Fruit fly (Drosophila melanogaster) whole organism, prepupa: ENCODE results near the gene Z600.
A peak's percentile ranks its signal among the peaks of the same experiment; 100 is the strongest.

ENCODE experiments used
- Blimp-1 ChIP-seq: fragments of 200-800 bp; sonication (Bioruptor generic); optimal IDR thresholded peaks from 3 replicates; lab custom pipeline; 2017; ENCODE audit warnings: missing biosample characterization, missing genetic modification characterization, mild to moderate bottlenecking, moderate library complexity, missing genetic modification reagents
- CG10631 ChIP-seq: fragments of 200-800 bp; sonication (Bioruptor generic); optimal IDR thresholded peaks from 2 replicates; lab custom pipeline; 2016; ENCODE audit warnings: missing biosample characterization, missing genetic modification characterization
- CG11762 ChIP-seq: fragments of 200-800 bp; sonication (Bioruptor generic); optimal IDR thresholded peaks from 3 replicates; lab custom pipeline; 2016; ENCODE audit warnings: missing biosample characterization, missing genetic modification characterization; ENCODE audit not compliant: insufficient read depth
- CG32006 ChIP-seq: fragments of 200-800 bp; sonication (Bioruptor generic); optimal IDR thresholded peaks from 3 replicates; lab custom pipeline; 2017; ENCODE audit warnings: missing biosample characterization, mild to moderate bottlenecking, missing genetic modification characterization
- CG34406 ChIP-seq: fragments of 200-800 bp; sonication (Bioruptor generic); optimal IDR thresholded peaks from 3 replicates; lab custom pipeline; 2016; ENCODE audit warnings: missing biosample characterization, missing genetic modification characterization
- CG4318 ChIP-seq: fragments of 200-800 bp; sonication (Bioruptor generic); optimal IDR thresholded peaks from 3 replicates; lab custom pipeline; 2017; ENCODE audit warnings: missing biosample characterization, mild to moderate bottlenecking, missing genetic modification characterization
- CG6854 ChIP-seq: fragments of 200-800 bp; sonication (Bioruptor generic); optimal IDR thresholded peaks from 2 replicates; lab custom pipeline; 2017; ENCODE audit warnings: missing biosample characterization, mild to moderate bottlenecking, missing genetic modification characterization
- CG8119 ChIP-seq: fragments of 200-800 bp; sonication (Bioruptor generic); IDR thresholded peaks from 3 replicates; pipeline ENCODE4 v1.3.6; 2022; ENCODE audit warnings: missing biosample characterization, missing genetic modification characterization
- CG8319 ChIP-seq: fragments of 200-800 bp; sonication (Bioruptor generic); optimal IDR thresholded peaks from 3 replicates; lab custom pipeline; 2016; ENCODE audit warnings: missing biosample characterization, missing genetic modification characterization
- Eip78C ChIP-seq: fragments of 200-800 bp; sonication (Bioruptor generic); peaks from one replicate; lab custom pipeline; 2016; ENCODE audit warnings: missing biosample characterization, missing genetic modification characterization
- Eip93F ChIP-seq: fragments of 200-800 bp; sonication (Bioruptor generic); optimal IDR thresholded peaks from 2 replicates; lab custom pipeline; 2016; ENCODE audit warnings: missing biosample characterization, mild to moderate bottlenecking, missing genetic modification characterization
- Ets21C ChIP-seq: fragments of 200-800 bp; sonication (Bioruptor generic); optimal IDR thresholded peaks from 3 replicates; lab custom pipeline; 2016; ENCODE audit warnings: missing biosample characterization, missing genetic modification characterization
- Gug ChIP-seq: fragments of 200-800 bp; sonication (Bioruptor generic); IDR thresholded peaks from 2 replicates; pipeline ENCODE4 v1.3.6; 2022; ENCODE audit warnings: missing biosample characterization, missing genetic modification characterization
- Hr39 ChIP-seq: fragments of 200-800 bp; sonication (Bioruptor generic); optimal IDR thresholded peaks from 2 replicates; lab custom pipeline; 2016; ENCODE audit warnings: missing biosample characterization, missing genetic modification characterization
- OdsH ChIP-seq: fragments of 200-800 bp; sonication (Bioruptor generic); optimal IDR thresholded peaks from 3 replicates; lab custom pipeline; 2016; ENCODE audit warnings: missing biosample characterization, missing genetic modification characterization
- Sox102F ChIP-seq: fragments of 200-800 bp; sonication (Bioruptor generic); optimal IDR thresholded peaks from 2 replicates; lab custom pipeline; 2016; ENCODE audit warnings: missing biosample characterization, mild to moderate bottlenecking, missing genetic modification characterization
- Sox14 ChIP-seq: fragments of 200-800 bp; sonication (Bioruptor generic); optimal IDR thresholded peaks from 3 replicates; lab custom pipeline; 2016; ENCODE audit warnings: missing biosample characterization, missing genetic modification characterization
- Sox15 ChIP-seq: fragments of 200-800 bp; sonication (Bioruptor generic); optimal IDR thresholded peaks from 3 replicates; lab custom pipeline; 2016; ENCODE audit warnings: missing biosample characterization, missing genetic modification characterization
- achi ChIP-seq: fragments of 200-800 bp; sonication (Bioruptor generic); optimal IDR thresholded peaks from 3 replicates; lab custom pipeline; 2016; ENCODE audit warnings: missing biosample characterization, missing genetic modification characterization
- dac ChIP-seq: fragments of 200-800 bp; sonication (Bioruptor generic); optimal IDR thresholded peaks from 2 replicates; lab custom pipeline; 2017; ENCODE audit warnings: missing biosample characterization, mild to moderate bottlenecking, missing genetic modification characterization
- dsx ChIP-seq: fragments of 200-800 bp; optimal IDR thresholded peaks from 3 replicates; lab custom pipeline; 2019; ENCODE audit warnings: missing biosample characterization, mild to moderate bottlenecking, missing genetic modification characterization, moderate library complexity; ENCODE audit not compliant: poor library complexity, severe bottlenecking
- eg ChIP-seq: fragments of 200-800 bp; sonication (Bioruptor generic); IDR thresholded peaks from 3 replicates; pipeline ENCODE4 v1.3.6; 2022; ENCODE audit warnings: missing biosample characterization, missing genetic modification characterization
- esn ChIP-seq: fragments of 200-800 bp; sonication (Bioruptor generic); optimal IDR thresholded peaks from 2 replicates; lab custom pipeline; 2016; ENCODE audit warnings: missing biosample characterization, mild to moderate bottlenecking, missing genetic modification characterization, moderate library complexity
- fkh ChIP-seq: fragments of 200-800 bp; sonication (Bioruptor generic); optimal IDR thresholded peaks from 3 replicates; lab custom pipeline; 2017; ENCODE audit warnings: missing biosample characterization, mild to moderate bottlenecking, missing genetic modification characterization, moderate library complexity
- lz ChIP-seq: fragments of 200-800 bp; sonication (Bioruptor generic); optimal IDR thresholded peaks from 3 replicates; lab custom pipeline; 2016; ENCODE audit warnings: missing biosample characterization, missing genetic modification characterization
- net ChIP-seq: fragments of 200-800 bp; sonication (Bioruptor generic); optimal IDR thresholded peaks from 3 replicates; lab custom pipeline; 2016; ENCODE audit warnings: missing biosample characterization, missing genetic modification characterization
- salr ChIP-seq, 2 experiments: fragments of 200-800 bp; sonication (Bioruptor generic); optimal IDR thresholded peaks; 3 replicates each; lab custom pipeline; 2016 to 2018; ENCODE audit warnings: missing biosample characterization in 2 of 2, missing genetic modification characterization in 2 of 2, mild to moderate bottlenecking in 1 of 2
- spab ChIP-seq: fragments of 200-800 bp; sonication (Bioruptor generic); optimal IDR thresholded peaks from 2 replicates; lab custom pipeline; 2017; ENCODE audit warnings: missing biosample characterization, mild to moderate bottlenecking, missing genetic modification characterization, missing genetic modification reagents
- svp ChIP-seq: fragments of 200-800 bp; sonication (Bioruptor generic); peaks from one replicate; lab custom pipeline; 2016; ENCODE audit warnings: missing biosample characterization, missing genetic modification characterization
- topi ChIP-seq: fragments of 200-800 bp; sonication (Bioruptor generic); optimal IDR thresholded peaks from 3 replicates; lab custom pipeline; 2016; ENCODE audit warnings: missing biosample characterization, missing genetic modification characterization
- vri ChIP-seq: fragments of 200-800 bp; sonication (Bioruptor generic); optimal IDR thresholded peaks from 3 replicates; lab custom pipeline; 2016; ENCODE audit warnings: missing biosample characterization, mild to moderate bottlenecking, missing genetic modification characterization

The Z600 gene

dm6 chr3L:15517508-15517907 lies 8.6 kb downstream of the Z600 start:
- TF ChIP-seq Gug (GFP tag; lab: Robert Waterston, UW) = no peak
- TF ChIP-seq, all 60 proteins: peak for 0

DNA sequence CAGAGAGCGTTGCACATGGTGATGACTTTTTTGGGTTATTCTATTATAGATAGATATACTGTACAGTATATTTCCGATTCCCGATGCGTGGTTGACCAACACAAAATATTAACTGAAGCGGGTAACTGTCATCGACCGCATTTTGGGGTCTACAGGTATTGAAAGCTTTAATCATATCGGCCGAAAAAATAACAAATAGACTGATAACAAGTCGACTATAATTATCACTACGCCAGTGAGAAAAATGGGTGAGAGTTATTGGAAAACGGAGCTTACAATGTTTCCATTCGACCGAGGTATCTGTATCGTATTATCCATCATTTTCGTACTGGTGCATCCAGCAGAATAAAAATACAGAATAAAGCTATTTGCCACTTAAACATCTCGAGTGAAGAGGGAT lies 9.5 kb downstream of the Z600 start:
- no peak for TF ChIP-seq Blimp-1 (GFP tag; lab: Kevin White, UChicago)
- TF ChIP-seq net (GFP tag; lab: Kevin White, UChicago) = no peak
- TF ChIP-seq fkh (GFP tag; lab: Kevin White, UChicago) = no peak
- no peak for TF ChIP-seq Sox14 (GFP tag; lab: Kevin White, UChicago)
- TF ChIP-seq eg (GFP tag; lab: Robert Waterston, UW) = no peak
- TF ChIP-seq vri (GFP tag; lab: Kevin White, UChicago) = peak; percentile 38
- TF ChIP-seq CG10631 (GFP tag; lab: Kevin White, UChicago) = no peak
- TF ChIP-seq, all 60 proteins: peak for 1

DNA sequence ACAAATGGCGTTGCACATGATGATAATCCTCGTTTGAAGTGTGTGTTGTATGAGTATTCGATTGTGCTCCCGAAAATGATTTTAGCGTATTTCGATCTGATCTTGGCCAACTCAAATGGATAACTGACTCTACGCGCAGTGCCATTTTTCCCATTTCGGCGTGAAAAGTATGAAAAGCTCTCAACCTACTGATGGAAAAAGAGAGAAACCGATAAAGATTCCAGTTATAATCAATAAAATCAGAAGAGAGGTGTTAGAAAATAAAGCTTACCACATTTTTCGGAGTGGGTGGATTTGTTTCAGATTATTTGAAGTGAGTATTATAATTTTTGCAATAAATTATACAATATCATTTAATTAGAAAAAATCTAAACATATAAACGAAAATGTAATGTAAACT lies 10.6 kb downstream of the Z600 start, which contains the start of gene mex1:
Gene mex1 (minus strand): TSS at position 101 of the 400 bp plus-strand sequence.
- no peak for TF ChIP-seq salr (GFP tag; optimal IDR thresholded peaks at IDR 0.05; lab: Kevin White, UChicago)
- no peak for TF ChIP-seq esn (GFP tag; lab: Kevin White, UChicago)
- no peak for TF ChIP-seq CG8119 (GFP tag; lab: Robert Waterston, UW)
- TF ChIP-seq topi (GFP tag; lab: Kevin White, UChicago) = no peak
- no peak for TF ChIP-seq CG8319 (GFP tag; lab: Kevin White, UChicago)
- no peak for TF ChIP-seq svp (GFP tag; lab: Kevin White, UChicago)
- TF ChIP-seq CG34406 = no peak
- no peak for TF ChIP-seq Sox102F (GFP tag; lab: Kevin White, UChicago)
- TF ChIP-seq CG11762 (GFP tag; lab: Kevin White, UChicago) = no peak
- no peak for TF ChIP-seq OdsH (GFP tag; lab: Kevin White, UChicago)
- TF ChIP-seq Eip78C (GFP tag; lab: Kevin White, UChicago) = no peak
- TF ChIP-seq Sox14 (GFP tag; lab: Kevin White, UChicago) = no peak
- TF ChIP-seq lz = no peak
- no peak for TF ChIP-seq Eip93F (GFP tag; lab: Kevin White, UChicago)
- TF ChIP-seq CG32006 (GFP tag; lab: Kevin White, UChicago) = no peak
- TF ChIP-seq CG4318 (GFP tag; lab: Kevin White, UChicago) = no peak
- TF ChIP-seq Hr39 (GFP tag; lab: Kevin White, UChicago) = no peak
- no peak for TF ChIP-seq spab (GFP tag; lab: Kevin White, UChicago)
- no peak for TF ChIP-seq Sox15

DNA sequence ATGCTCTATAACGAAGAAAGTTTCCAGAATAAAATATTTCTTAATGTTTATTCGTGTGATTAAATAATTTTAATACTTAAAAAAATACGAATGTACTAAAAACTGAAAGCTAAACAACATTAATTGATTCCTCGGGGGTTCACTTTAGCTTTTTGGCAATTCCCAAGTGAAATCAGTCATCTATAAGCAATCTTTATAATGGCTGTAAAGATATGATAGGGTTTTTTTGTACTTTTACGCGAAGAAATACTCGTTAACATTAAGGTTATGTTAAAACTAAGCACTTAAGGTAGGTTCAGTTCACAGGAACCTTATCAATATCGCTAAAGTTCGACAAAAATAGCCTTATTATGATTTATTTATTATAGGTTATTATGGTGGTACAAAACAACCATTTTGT lies 11.1 kb downstream of the Z600 start:
- no peak for TF ChIP-seq Ets21C (GFP tag; lab: Kevin White, UChicago)
- TF ChIP-seq CG10631 (GFP tag; lab: Kevin White, UChicago) = no peak
- no peak for TF ChIP-seq dac (GFP tag; lab: Kevin White, UChicago)
- TF ChIP-seq eg (GFP tag; lab: Robert Waterston, UW) = no peak
- no peak for TF ChIP-seq CG6854 (GFP tag; lab: Kevin White, UChicago)
- TF ChIP-seq svp (GFP tag; lab: Kevin White, UChicago) = no peak

DNA sequence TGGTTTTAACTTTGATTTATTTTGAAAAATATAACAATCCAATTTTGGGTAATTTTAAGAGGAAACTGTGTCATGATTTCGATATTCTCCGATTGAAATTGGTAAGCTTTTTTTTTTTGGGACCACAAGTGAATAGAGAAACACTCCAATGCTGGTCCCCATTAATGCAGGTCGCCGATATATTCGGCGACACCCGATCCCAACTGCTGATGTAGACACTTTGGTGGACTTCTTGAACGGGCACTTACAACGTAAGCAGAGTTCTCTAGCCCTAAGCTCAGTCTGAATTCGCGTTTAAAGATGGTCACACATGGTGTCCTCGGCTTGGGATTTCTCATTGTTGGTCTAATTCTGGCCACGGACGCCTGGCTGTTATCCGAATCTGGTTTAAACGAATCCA lies 11.5 kb downstream of the Z600 start, which contains the start of gene yellow-k:
Gene yellow-k (plus strand): TSS at position 301 of the 400 bp plus-strand sequence.
- TF ChIP-seq CG6854 (GFP tag; lab: Kevin White, UChicago) = no peak
- no peak for TF ChIP-seq CG34406
- TF ChIP-seq esn (GFP tag; lab: Kevin White, UChicago) = no peak

DNA sequence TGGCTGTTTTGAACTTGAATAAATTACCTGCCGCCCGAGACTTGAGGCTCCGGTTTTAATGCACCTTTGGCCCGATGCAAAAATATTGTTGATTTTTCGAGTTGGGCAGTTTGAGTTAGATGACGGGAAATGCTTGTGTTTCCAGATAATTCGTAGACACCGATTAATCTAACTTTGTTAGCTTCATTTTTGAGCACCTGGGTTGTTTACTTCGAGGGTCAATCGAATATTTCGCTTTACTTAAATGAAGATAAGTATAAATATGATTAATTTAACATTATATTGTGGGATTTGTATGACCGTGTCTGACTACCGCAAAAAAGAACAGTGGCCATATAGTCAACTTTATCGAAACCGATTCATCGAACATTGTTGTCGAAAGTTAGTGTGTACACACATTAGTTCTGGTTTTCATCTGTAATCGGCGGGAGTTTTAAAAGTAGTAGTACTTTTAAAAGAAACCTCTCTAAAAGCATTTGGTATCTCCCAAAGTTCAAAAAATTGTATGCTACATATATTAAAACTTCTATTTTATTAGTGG lies 15.0 kb downstream of the Z600 start, which contains the start of gene CG7945:
Gene CG7945 (minus strand): TSS at position 332 of the 541 bp plus-strand sequence.
- TF ChIP-seq fkh (GFP tag; lab: Kevin White, UChicago) = peak; percentile 3
- no peak for TF ChIP-seq net (GFP tag; lab: Kevin White, UChicago)
- TF ChIP-seq CG34406 = no peak
- TF ChIP-seq achi (GFP tag; lab: Kevin White, UChicago) = no peak
- TF ChIP-seq Sox14 (GFP tag; lab: Kevin White, UChicago) = no peak
- TF ChIP-seq topi (GFP tag; lab: Kevin White, UChicago) = no peak
- TF ChIP-seq vri (GFP tag; lab: Kevin White, UChicago) = peak; percentile 24
- TF ChIP-seq Blimp-1 (GFP tag; lab: Kevin White, UChicago) = no peak
- TF ChIP-seq Eip93F (GFP tag; lab: Kevin White, UChicago) = peak; percentile 7
- no peak for TF ChIP-seq dsx (GFP tag; lab: Kevin White, UChicago)
- TF ChIP-seq, all 60 proteins: peak for 3
